Worm (Caenorhabditis elegans) whole organism, mixed stage, embryonic: ENCODE data around the gene rib-1.

Experiments used
- blmp-1 ChIP-seq: fragments of 150-350 bp; optimal IDR thresholded peaks from 2 replicates; lab custom pipeline; 2014; ENCODE audit warnings: missing biosample characterization, missing genetic modification characterization
- elt-3 ChIP-seq: fragments of 150-350 bp; optimal IDR thresholded peaks from 2 replicates; lab custom pipeline; 2014; ENCODE audit warnings: missing biosample characterization, missing genetic modification characterization
- mep-1 ChIP-seq: fragments of 150-350 bp; optimal IDR thresholded peaks from 2 replicates; lab custom pipeline; 2017; ENCODE audit warnings: missing biosample characterization, missing genetic modification reagents, missing genetic modification characterization, inconsistent platforms
- nhr-12 ChIP-seq: fragments of 150-350 bp; optimal IDR thresholded peaks from 2 replicates; lab custom pipeline; 2014; ENCODE audit warnings: missing biosample characterization, missing genetic modification characterization
- nhr-237 ChIP-seq: fragments of 150-350 bp; optimal IDR thresholded peaks from 2 replicates; lab custom pipeline; 2014; ENCODE audit warnings: missing biosample characterization, missing genetic modification characterization
- nhr-28 ChIP-seq: fragments of 150-350 bp; optimal IDR thresholded peaks from 2 replicates; lab custom pipeline; 2014; ENCODE audit warnings: missing biosample characterization, missing genetic modification characterization
- nhr-76 ChIP-seq: sonication (generic microtip); optimal IDR thresholded peaks from 2 replicates; lab custom pipeline; 2017; ENCODE audit warnings: missing biosample characterization, missing genetic modification characterization
- snpc-4 ChIP-seq: fragments of 150-350 bp; optimal IDR thresholded peaks from 2 replicates; lab custom pipeline; 2014; ENCODE audit warnings: missing biosample characterization, missing genetic modification characterization
- sptf-1 ChIP-seq: sonication (generic microtip); optimal IDR thresholded peaks from 2 replicates; lab custom pipeline; 2017; ENCODE audit warnings: mild to moderate bottlenecking, missing genetic modification characterization, moderate library complexity, missing compliant biosample characterization
- unc-62 ChIP-seq: fragments of 150-350 bp; optimal IDR thresholded peaks from 2 replicates; lab custom pipeline; 2014; ENCODE audit warnings: missing biosample characterization, missing genetic modification reagents, missing genetic modification characterization

DNA sequence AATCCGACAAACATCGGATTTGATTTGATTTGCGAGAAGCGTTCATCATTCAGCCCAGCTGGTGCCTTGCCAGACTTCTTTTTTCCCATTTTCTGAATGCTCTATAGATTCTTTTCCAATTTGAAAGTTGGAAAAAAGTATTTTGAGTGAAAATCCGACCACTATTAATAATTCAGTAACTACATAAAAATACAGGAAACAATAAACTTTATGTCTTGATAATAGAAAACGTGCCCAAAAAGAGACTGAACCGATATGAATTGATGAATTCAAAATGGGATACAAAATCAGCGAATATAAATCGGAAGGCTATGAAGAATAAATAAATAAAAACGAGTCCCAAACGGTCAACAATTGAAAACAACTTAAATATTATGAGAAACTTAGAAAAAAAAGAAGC, 53.2 kb downstream of the rib-1 start, which contains the start of gene F58B3.4:
- TF ChIP-seq elt-3 (tag; lab: Kevin White, UChicago), result no peak
- no peak for TF ChIP-seq unc-62 (GFP tag; lab: Kevin White, UChicago)
- no peak for TF ChIP-seq snpc-4 (tag; lab: Kevin White, UChicago)
- no peak for TF ChIP-seq nhr-12 (tag; lab: Kevin White, UChicago)
- no peak for TF ChIP-seq blmp-1 (tag; lab: Kevin White, UChicago)
- no peak for TF ChIP-seq mep-1 (tag; lab: Kevin White, UChicago)
- no peak for TF ChIP-seq sptf-1 (tag; lab: Kevin White, UChicago)
- TF ChIP-seq nhr-76 (tag; lab: Kevin White, UChicago), result no peak
- no peak for TF ChIP-seq nhr-28
- no peak for TF ChIP-seq nhr-237 (tag; lab: Kevin White, UChicago)
